Fruit fly (Drosophila melanogaster) S2 (cell line): ENCODE measurements around the gene Osi15.

ENCODE experiments used
- CG8478 ChIP-seq: fragments of >200 bp; optimal IDR thresholded peaks from 2 replicates; lab custom pipeline; 2018
- CTCF ChIP-seq, 2 experiments: fragments of >200 bp; optimal IDR thresholded peaks; 2 replicates each; lab custom pipeline; 2018

dm6 chr3R:6339795-6340194 lies 38.2 kb downstream of the Osi15 start, which contains the start of gene Osi20:
- TF ChIP-seq CG8478 (lab: Kevin White, UChicago) = no peak
- TF ChIP-seq CTCF (optimal IDR thresholded peaks at IDR 0.05; lab: Kevin White, UChicago) = no peak
